Fruit fly (Drosophila melanogaster) whole organism, wandering third instar larva: ENCODE measurements around the gene ear.
A peak's percentile ranks its signal among the peaks of the same experiment; 100 is the strongest.

Source experiments
- Abd-B ChIP-seq: fragments of >200 bp; optimal IDR thresholded peaks from 2 replicates; lab custom pipeline; 2017; ENCODE audit warnings: missing biosample characterization, missing genetic modification characterization
- CG32264 ChIP-seq: fragments of 200-800 bp; sonication (Bioruptor generic); optimal IDR thresholded peaks from 2 replicates; lab custom pipeline; 2016; ENCODE audit warnings: missing biosample characterization, missing genetic modification characterization
- CG9705 ChIP-seq: fragments of 200-800 bp; sonication (Bioruptor generic); optimal IDR thresholded peaks from 2 replicates; lab custom pipeline; 2018; ENCODE audit warnings: missing biosample characterization, mild to moderate bottlenecking, missing genetic modification characterization
- CrebA ChIP-seq: fragments of 200-800 bp; sonication (Bioruptor generic); optimal IDR thresholded peaks from 2 replicates; lab custom pipeline; 2016; ENCODE audit warnings: missing biosample characterization, mild to moderate bottlenecking, missing genetic modification characterization, borderline replicate concordance
- Dfd ChIP-seq: fragments of >200 bp; optimal IDR thresholded peaks from 2 replicates; lab custom pipeline; 2017; ENCODE audit warnings: missing biosample characterization, missing genetic modification characterization
- Dif ChIP-seq: fragments of 200-275, 200-300 bp; sonication (Bioruptor generic); optimal IDR thresholded peaks from 2 replicates; lab custom pipeline; 2018; ENCODE audit warnings: missing biosample characterization, missing genetic modification characterization; ENCODE audit not compliant: partially characterized antibody
- HLH106 ChIP-seq: fragments of 200-800 bp; optimal IDR thresholded peaks from 3 replicates; lab custom pipeline; 2019; ENCODE audit warnings: missing biosample characterization, mild to moderate bottlenecking, missing genetic modification characterization, moderate library complexity
- Hnf4 ChIP-seq: fragments of 200-800 bp; sonication (Bioruptor generic); optimal IDR thresholded peaks from 2 replicates; lab custom pipeline; 2016; ENCODE audit warnings: missing biosample characterization, mild to moderate bottlenecking, missing genetic modification characterization
- Hr78 ChIP-seq: fragments of >200 bp; optimal IDR thresholded peaks from 2 replicates; lab custom pipeline; 2017; ENCODE audit warnings: missing biosample characterization, missing genetic modification characterization
- Hr83 ChIP-seq: fragments of 200-300 bp; sonication (Bioruptor generic); optimal IDR thresholded peaks from 2 replicates; lab custom pipeline; 2016; ENCODE audit warnings: missing biosample characterization, mild to moderate bottlenecking, missing genetic modification characterization, moderate library complexity; ENCODE audit not compliant: poor library complexity, severe bottlenecking
- Jra ChIP-seq: sonication (Bioruptor generic); optimal IDR thresholded peaks from 2 replicates; lab custom pipeline; 2016; ENCODE audit warnings: missing biosample characterization, missing genetic modification characterization
- Mio ChIP-seq: sonication (Bioruptor generic); optimal IDR thresholded peaks from 2 replicates; lab custom pipeline; 2016; ENCODE audit warnings: missing biosample characterization, missing genetic modification characterization
- Myc ChIP-seq: fragments of >200 bp; optimal IDR thresholded peaks from 2 replicates; lab custom pipeline; 2017
- N ChIP-seq: fragments of >200 bp; optimal IDR thresholded peaks from 2 replicates; lab custom pipeline; 2018; ENCODE audit warnings: missing biosample characterization, missing external identifiers, missing genetic modification characterization
- OdsH ChIP-seq: fragments of 200-800 bp; sonication (Bioruptor generic); optimal IDR thresholded peaks from 2 replicates; lab custom pipeline; 2016; ENCODE audit warnings: missing biosample characterization, mild to moderate bottlenecking, missing genetic modification characterization
- Rel ChIP-seq, 2 experiments: fragments of 200-800 bp; sonication (Bioruptor generic) in 1 of 2; optimal IDR thresholded peaks; 2 replicates in 1 of 2; 3 replicates in 1 of 2; lab custom pipeline; 2016 to 2019; ENCODE audit warnings: mild to moderate bottlenecking in 2 of 2, missing biosample characterization in 2 of 2, missing genetic modification characterization in 2 of 2, moderate library complexity in 1 of 2
- Vsx2 ChIP-seq: fragments of 200-300, 225-300 bp; sonication (Bioruptor generic); optimal IDR thresholded peaks from 2 replicates; lab custom pipeline; 2018; ENCODE audit warnings: missing biosample characterization, missing genetic modification characterization; ENCODE audit not compliant: partially characterized antibody
- brk ChIP-seq: fragments of 200-800 bp; sonication (Bioruptor generic); optimal IDR thresholded peaks from 2 replicates; lab custom pipeline; 2016; ENCODE audit warnings: missing biosample characterization, mild to moderate bottlenecking, missing genetic modification characterization
- dmrt93B ChIP-seq: fragments of 200-800 bp; sonication (Bioruptor generic); optimal IDR thresholded peaks from 2 replicates; lab custom pipeline; 2018; ENCODE audit warnings: missing biosample characterization, mild to moderate bottlenecking, missing genetic modification characterization
- dsf ChIP-seq: sonication (Bioruptor generic); optimal IDR thresholded peaks from 2 replicates; lab custom pipeline; 2016; ENCODE audit warnings: missing biosample characterization, missing genetic modification characterization, borderline replicate concordance
- ey ChIP-seq: fragments of 200-800 bp; sonication (Bioruptor generic); optimal IDR thresholded peaks from 2 replicates; lab custom pipeline; 2016; ENCODE audit warnings: missing biosample characterization, missing genetic modification characterization
- foxo ChIP-seq, 2 experiments: fragments of 200-800 bp; sonication (Bioruptor generic); optimal IDR thresholded peaks; 2 replicates in 1 of 2; 3 replicates in 1 of 2; lab custom pipeline; 2016 to 2017; ENCODE audit warnings: missing biosample characterization in 2 of 2, missing genetic modification characterization in 2 of 2
- fru ChIP-seq: fragments of 200-800 bp; sonication (Bioruptor generic); optimal IDR thresholded peaks from 3 replicates; lab custom pipeline; 2016; ENCODE audit warnings: missing biosample characterization, mild to moderate bottlenecking, missing genetic modification characterization
- h ChIP-seq: fragments of 200-800 bp; sonication (Bioruptor generic); optimal IDR thresholded peaks from 3 replicates; lab custom pipeline; 2016; ENCODE audit warnings: missing biosample characterization, mild to moderate bottlenecking, missing genetic modification characterization
- jim ChIP-seq: fragments of 175-275, 200-325 bp; sonication (Bioruptor generic); optimal IDR thresholded peaks from 2 replicates; lab custom pipeline; 2016; ENCODE audit warnings: missing biosample characterization, mild to moderate bottlenecking, missing genetic modification characterization
- lola ChIP-seq: fragments of >200 bp; optimal IDR thresholded peaks from 2 replicates; lab custom pipeline; 2017; ENCODE audit warnings: missing biosample characterization, missing genetic modification characterization
- pan ChIP-seq: fragments of >200 bp; optimal IDR thresholded peaks from 2 replicates; lab custom pipeline; 2017
- psq ChIP-seq: fragments of 200-800 bp; sonication (Bioruptor generic); optimal IDR thresholded peaks from 3 replicates; lab custom pipeline; 2017; ENCODE audit warnings: missing biosample characterization, mild to moderate bottlenecking, missing genetic modification characterization, moderate library complexity
- rgr ChIP-seq: fragments of 200-800 bp; sonication (Bioruptor generic); optimal IDR thresholded peaks from 3 replicates; lab custom pipeline; 2016; ENCODE audit warnings: missing biosample characterization, mild to moderate bottlenecking, missing genetic modification characterization
- sage ChIP-seq: fragments of 200-800 bp; sonication (Bioruptor generic); optimal IDR thresholded peaks from 2 replicates; lab custom pipeline; 2016; ENCODE audit warnings: missing biosample characterization, mild to moderate bottlenecking, missing genetic modification characterization
- sv ChIP-seq: fragments of 200-800 bp; sonication (Bioruptor generic); optimal IDR thresholded peaks from 3 replicates; lab custom pipeline; 2016; ENCODE audit warnings: missing biosample characterization, missing genetic modification characterization
- tai ChIP-seq: sonication (Bioruptor generic); optimal IDR thresholded peaks from 2 replicates; lab custom pipeline; 2016; ENCODE audit warnings: missing biosample characterization, missing genetic modification characterization
- usp ChIP-seq: fragments of >200 bp; optimal IDR thresholded peaks from 2 replicates; lab custom pipeline; 2017; ENCODE audit warnings: missing biosample characterization, missing genetic modification characterization
- woc ChIP-seq: sonication (Bioruptor generic); optimal IDR thresholded peaks from 2 replicates; lab custom pipeline; 2016; ENCODE audit warnings: missing biosample characterization, mild to moderate bottlenecking, missing genetic modification characterization

The ear gene

DNA sequence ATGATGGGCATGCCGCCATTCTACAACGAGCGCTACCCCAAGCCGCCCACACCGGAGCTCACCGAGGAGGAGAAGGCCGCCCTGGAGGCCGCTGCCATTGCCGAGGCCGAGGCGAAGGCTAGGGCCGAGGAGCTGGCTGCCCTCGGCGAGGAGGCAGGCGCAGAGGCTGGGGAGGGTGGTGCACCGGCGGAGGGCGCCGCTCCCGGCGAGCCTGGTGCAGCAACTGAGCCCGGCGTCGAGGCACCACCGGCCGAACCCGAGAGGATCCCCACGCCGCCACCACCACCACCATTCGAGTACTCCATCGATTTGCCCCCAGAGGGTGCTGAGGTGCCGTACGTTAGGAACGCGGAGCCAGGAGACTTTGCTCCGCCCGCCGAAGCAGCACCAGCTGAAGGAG lies 15.3 kb upstream of the ear start:
- TF ChIP-seq woc (GFP tag; lab: Kevin White, UChicago) (no peak), Dfd (GFP tag; lab: Kevin White, UChicago) (peak; percentile 96)
- TF ChIP-seq, all 38 proteins: peak for 1

DNA sequence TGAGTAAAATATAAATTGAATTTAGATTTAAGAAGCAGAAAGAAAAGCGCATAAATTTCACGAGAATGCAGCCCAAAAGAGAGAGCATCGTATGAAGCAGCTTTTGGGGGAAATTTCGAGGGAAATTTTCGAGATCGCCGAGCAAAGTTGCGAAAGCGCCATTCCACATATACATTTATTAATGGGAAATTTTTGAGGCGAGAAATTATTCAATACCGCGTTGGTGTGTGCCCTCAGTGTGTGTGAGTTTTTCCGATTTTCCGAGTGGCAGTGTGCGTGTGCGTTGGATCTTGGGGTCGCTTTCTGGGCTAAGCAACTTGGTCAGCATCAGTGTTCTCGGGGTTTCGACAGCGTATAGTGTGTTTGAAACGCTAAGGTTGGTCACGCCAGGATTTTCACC lies 10.6 kb upstream of the ear start, which contains the start of gene Tm2:
TSS of gene Tm2 (plus strand) at position 270 of the 400 bp plus-strand sequence.
- TF ChIP-seq Jra (GFP tag; lab: Kevin White, UChicago), result no peak
- no peak for TF ChIP-seq usp (GFP tag; lab: Kevin White, UChicago)
- no peak for TF ChIP-seq Abd-B (GFP tag; lab: Kevin White, UChicago)
- TF ChIP-seq Rel (GFP tag; optimal IDR thresholded peaks at IDR 0.05; lab: Kevin White, UChicago), result no peak
- TF ChIP-seq Rel (tag; optimal IDR thresholded peaks at IDR 0.05; lab: Kevin White, UChicago), result no peak
- no peak for TF ChIP-seq sv (GFP tag; lab: Kevin White, UChicago)
- TF ChIP-seq, all 38 proteins: peak for 0

DNA sequence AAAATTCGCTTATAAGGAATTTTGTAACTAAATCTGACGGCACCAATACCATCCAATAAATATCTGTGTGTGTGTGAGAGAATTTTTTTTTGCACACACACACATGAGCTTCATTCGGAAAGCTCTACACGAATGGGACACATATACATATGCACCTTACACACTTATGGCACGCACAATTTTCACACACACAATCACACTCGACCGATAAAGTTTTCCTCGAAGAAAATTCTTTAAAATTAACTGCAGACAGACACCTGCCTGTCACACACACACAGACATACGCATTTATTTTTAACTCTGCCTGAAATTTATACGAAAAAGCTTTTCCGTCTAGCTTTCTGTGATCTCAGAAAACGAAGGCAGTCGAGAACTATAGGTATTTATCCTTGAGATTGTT lies 9.9 kb upstream of the ear start:
- TF ChIP-seq h (GFP tag; lab: Kevin White, UChicago) (no peak), brk (GFP tag; lab: Kevin White, UChicago) (no peak)
- TF ChIP-seq, all 38 proteins: peak for 0

DNA sequence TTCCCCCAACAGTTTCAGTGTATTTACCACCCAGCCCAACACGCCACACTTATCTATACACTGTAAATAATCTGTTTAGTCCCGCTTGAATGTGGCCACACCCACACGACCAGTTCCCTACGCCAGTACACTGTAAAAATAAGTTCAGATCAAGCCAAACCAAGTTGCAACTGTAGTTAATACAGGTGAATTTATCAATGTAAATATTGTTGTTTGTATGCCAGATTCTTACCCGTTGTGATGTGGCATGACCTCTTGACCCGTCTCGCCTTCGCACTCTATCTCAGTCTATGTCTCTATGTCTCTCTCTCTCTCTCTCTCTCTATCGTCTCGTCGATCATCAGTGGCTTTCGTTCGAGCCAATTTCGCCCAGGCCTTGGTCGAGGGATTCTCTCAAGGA lies 6.7 kb upstream of the ear start:
- no peak for TF ChIP-seq pan (lab: Kevin White, UChicago)
- TF ChIP-seq Abd-B (GFP tag; lab: Kevin White, UChicago), result no peak
- no peak for TF ChIP-seq CG9705 (GFP tag; lab: Kevin White, UChicago)
- no peak for TF ChIP-seq sv (GFP tag; lab: Kevin White, UChicago)
- no peak for TF ChIP-seq dsf
- no peak for TF ChIP-seq fru (GFP tag; lab: Kevin White, UChicago)
- TF ChIP-seq psq, result no peak
- no peak for TF ChIP-seq OdsH (GFP tag; lab: Kevin White, UChicago)
- no peak for TF ChIP-seq Mio (GFP tag; lab: Kevin White, UChicago)
- TF ChIP-seq Hnf4 (GFP tag; lab: Kevin White, UChicago), result no peak
- no peak for TF ChIP-seq HLH106 (tag; lab: Kevin White, UChicago)
- no peak for TF ChIP-seq brk (GFP tag; lab: Kevin White, UChicago)
- no peak for TF ChIP-seq woc (GFP tag; lab: Kevin White, UChicago)
- no peak for TF ChIP-seq Hr78 (GFP tag; lab: Kevin White, UChicago)
- TF ChIP-seq N, result no peak
- no peak for TF ChIP-seq usp (GFP tag; lab: Kevin White, UChicago)
- TF ChIP-seq Jra (GFP tag; lab: Kevin White, UChicago), result no peak
- TF ChIP-seq CrebA, result no peak
- no peak for TF ChIP-seq Myc
- TF ChIP-seq sage (GFP tag; lab: Kevin White, UChicago), result no peak

DNA sequence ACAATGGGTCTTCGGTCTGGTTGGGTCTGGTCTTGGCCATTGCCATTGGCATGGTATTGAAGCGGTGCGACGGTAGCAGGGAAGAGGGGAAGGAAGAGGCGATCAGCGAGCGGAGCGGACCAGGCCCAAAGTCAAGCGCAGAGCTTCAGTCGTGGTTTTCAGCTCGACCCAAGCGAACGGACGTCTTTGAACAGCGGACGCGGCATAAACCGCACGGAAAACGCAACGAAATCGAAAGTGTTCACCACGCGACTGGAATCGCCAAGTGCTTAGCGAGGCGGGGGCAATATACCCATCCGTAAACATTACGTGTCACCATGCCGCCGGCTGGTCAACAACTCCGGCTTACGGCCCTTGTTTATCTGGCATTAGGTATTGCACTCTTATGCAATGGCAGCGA lies 4.2 kb upstream of the ear start, which contains the start of gene CG14866:
TSS of gene CG14866 (plus strand) at position 146 of the 400 bp plus-strand sequence.
- TF ChIP-seq tai (GFP tag; lab: Kevin White, UChicago), result no peak
- TF ChIP-seq pan (lab: Kevin White, UChicago), result no peak
- no peak for TF ChIP-seq jim (GFP tag; lab: Kevin White, UChicago)
- no peak for TF ChIP-seq lola (GFP tag; lab: Kevin White, UChicago)
- no peak for TF ChIP-seq OdsH (GFP tag; lab: Kevin White, UChicago)

DNA sequence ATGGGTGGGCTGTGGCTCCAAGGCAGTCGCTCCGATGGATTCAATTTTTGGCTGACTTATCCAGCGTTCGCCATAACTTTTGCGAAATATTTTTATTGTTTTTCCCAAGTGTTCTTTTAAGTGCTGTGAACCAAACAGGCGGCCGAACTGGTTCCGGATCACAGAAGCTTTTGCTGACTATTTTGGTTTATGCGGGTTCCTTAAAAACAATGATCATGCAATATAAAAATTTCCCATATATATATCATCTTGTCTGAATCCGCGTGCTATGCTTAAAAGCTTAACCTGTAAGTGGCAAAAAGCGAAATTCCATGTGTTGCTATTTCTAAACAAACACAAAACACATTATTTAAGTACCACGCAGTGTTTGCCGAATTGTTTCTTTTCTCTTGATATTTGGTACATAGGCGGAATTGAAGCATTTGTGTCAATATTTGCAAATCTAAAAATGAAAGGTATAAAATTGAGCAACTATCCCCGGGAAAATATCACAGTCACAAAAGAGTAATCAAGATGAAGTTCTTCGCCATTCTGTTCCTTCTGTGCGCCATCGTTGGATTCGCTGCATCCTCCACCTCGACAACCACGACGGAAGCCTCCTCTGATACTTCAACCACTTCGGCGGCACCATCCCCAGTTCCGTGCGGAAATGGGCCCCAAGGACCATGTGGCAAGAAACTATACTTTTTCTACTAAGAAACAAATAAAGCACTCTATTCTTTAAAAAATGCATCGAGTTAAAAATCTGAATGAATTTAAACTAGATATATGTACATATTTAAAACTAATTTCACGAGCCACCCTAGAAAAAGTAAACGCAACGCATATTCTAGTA lies 427 bp upstream of the ear start, which contains the start of the genes CG6276 and CG44040:
TSS of gene CG6276 (minus strand) at position 158 of the 835 bp plus-strand sequence.
TSS of gene CG44040 (plus strand) at position 467 of the 835 bp plus-strand sequence.
- no peak for TF ChIP-seq CG32264 (GFP tag; lab: Kevin White, UChicago)
- no peak for TF ChIP-seq dsf
- peak; percentile 38 for TF ChIP-seq OdsH (GFP tag; lab: Kevin White, UChicago)
- no peak for TF ChIP-seq CrebA
- peak; percentile 52 for TF ChIP-seq h (GFP tag; lab: Kevin White, UChicago)
- TF ChIP-seq Rel (GFP tag; optimal IDR thresholded peaks at IDR 0.05; lab: Kevin White, UChicago), result no peak
- TF ChIP-seq Rel (tag; optimal IDR thresholded peaks at IDR 0.05; lab: Kevin White, UChicago), result peak; percentile 82
- TF ChIP-seq ey, result peak; percentile 58
- no peak for TF ChIP-seq usp (GFP tag; lab: Kevin White, UChicago)
- TF ChIP-seq fru (GFP tag; lab: Kevin White, UChicago), result peak; percentile 58
- TF ChIP-seq Dif, result no peak
- TF ChIP-seq HLH106 (tag; lab: Kevin White, UChicago), result peak; percentile 63
- TF ChIP-seq Hr78 (GFP tag; lab: Kevin White, UChicago), result no peak
- TF ChIP-seq Vsx2 (GFP tag; lab: Kevin White, UChicago), result no peak
- TF ChIP-seq brk (GFP tag; lab: Kevin White, UChicago), result no peak
- TF ChIP-seq rgr, result peak; percentile 69
- no peak for TF ChIP-seq sv (GFP tag; lab: Kevin White, UChicago)
- TF ChIP-seq CG9705 (GFP tag; lab: Kevin White, UChicago), result peak; percentile 47
- peak in 1 of 2 experiments; percentile 59 for TF ChIP-seq foxo (GFP tag; optimal IDR thresholded peaks at IDR 0.05; lab: Kevin White, UChicago)
- TF ChIP-seq dmrt93B (GFP tag; lab: Kevin White, UChicago), result no peak
- TF ChIP-seq N, result no peak
- peak; percentile 20 for TF ChIP-seq Myc
- no peak for TF ChIP-seq Abd-B (GFP tag; lab: Kevin White, UChicago)
- no peak for TF ChIP-seq lola (GFP tag; lab: Kevin White, UChicago)
- TF ChIP-seq psq, result peak; percentile 19
- peak; percentile 45 for TF ChIP-seq Hr83
- peak; percentile 63 for TF ChIP-seq woc (GFP tag; lab: Kevin White, UChicago)
- no peak for TF ChIP-seq Hnf4 (GFP tag; lab: Kevin White, UChicago)
